Worm (Caenorhabditis elegans) whole organism, L1 larva: ENCODE data around the gene T01E8.8.
"Not testable (repeated sequence)": the region's sequence is repeated elsewhere in the genome, so short reads cannot be mapped to it uniquely, and the experiment has no call there.

Experiments
- C34B4.2 ChIP-seq: sonication (generic microtip); optimal IDR thresholded peaks from 2 replicates; lab custom pipeline; 2017; ENCODE audit warnings: mild to moderate bottlenecking, missing genetic modification characterization, missing compliant biosample characterization
- F16B12.6 ChIP-seq: fragments of 150-350 bp; optimal IDR thresholded peaks from 2 replicates; lab custom pipeline; 2014; ENCODE audit warnings: missing biosample characterization, missing genetic modification characterization
- Y116A8C.19 ChIP-seq: sonication (generic microtip); optimal IDR thresholded peaks from 2 replicates; lab custom pipeline; 2016; ENCODE audit warnings: missing compliant biosample characterization, missing genetic modification characterization, borderline replicate concordance
- aha-1 ChIP-seq: fragments of 150-350 bp; optimal IDR thresholded peaks from 2 replicates; lab custom pipeline; 2014; ENCODE audit warnings: missing biosample characterization, missing genetic modification characterization
- alr-1 ChIP-seq: fragments of 200-800 bp; sonication (Bioruptor generic); optimal IDR thresholded peaks from 2 replicates; lab custom pipeline; 2018; ENCODE audit warnings: borderline replicate concordance, mild to moderate bottlenecking, missing genetic modification characterization, missing compliant biosample characterization
- aly-2 ChIP-seq: fragments of 150-350 bp; optimal IDR thresholded peaks from 2 replicates; lab custom pipeline; 2014; ENCODE audit warnings: missing biosample characterization, missing genetic modification characterization
- ama-1 ChIP-seq: fragments of 150-350 bp; optimal IDR thresholded peaks from 2 replicates; lab custom pipeline; 2014
- ceh-63 ChIP-seq: fragments of 200-800 bp; sonication (Bioruptor generic); optimal IDR thresholded peaks from 2 replicates; lab custom pipeline; 2018; ENCODE audit warnings: mild to moderate bottlenecking, missing genetic modification characterization, missing compliant biosample characterization
- ceh-88 ChIP-seq: fragments of 200-800 bp; sonication (Bioruptor generic); IDR thresholded peaks from 2 replicates; pipeline ENCODE4 v1.3.6; 2022; ENCODE audit warnings: missing genetic modification characterization, missing compliant biosample characterization
- dpl-1 ChIP-seq, 3 experiments: fragments of 150-350 bp in 2 of 3; sonication (generic microtip) in 1 of 3; optimal IDR thresholded peaks; 2 replicates each; lab custom pipeline; 2014 to 2017; ENCODE audit warnings: missing biosample characterization in 3 of 3, missing genetic modification characterization in 3 of 3, missing genetic modification reagents in 3 of 3
- efl-1 ChIP-seq, 4 experiments: fragments of 150-350 bp; optimal IDR thresholded peaks in 3 of 4; peaks in 1 of 4; 1 replicate in 1 of 4; 2 replicates in 3 of 4; lab custom pipeline; 2014; ENCODE audit warnings: missing biosample characterization in 2 of 4, missing genetic modification characterization in 2 of 4, missing genetic modification reagents in 2 of 4
- elt-2 ChIP-seq: sonication (generic microtip); optimal IDR thresholded peaks from 2 replicates; lab custom pipeline; 2016; ENCODE audit warnings: missing genetic modification characterization, mild to moderate bottlenecking, inconsistent platforms, missing compliant biosample characterization, missing genetic modification reagents
- fkh-4 ChIP-seq: sonication (generic microtip); optimal IDR thresholded peaks from 2 replicates; lab custom pipeline; 2016; ENCODE audit warnings: missing compliant biosample characterization, missing genetic modification characterization, borderline replicate concordance
- hlh-17 ChIP-seq: fragments of 200-800 bp; sonication (Bioruptor generic); optimal IDR thresholded peaks from 2 replicates; lab custom pipeline; 2018; ENCODE audit warnings: missing genetic modification characterization, mild to moderate bottlenecking, missing compliant biosample characterization, moderate library complexity, borderline replicate concordance
- hlh-4 ChIP-seq: sonication (generic microtip); optimal IDR thresholded peaks from 2 replicates; lab custom pipeline; 2016; ENCODE audit warnings: mild to moderate bottlenecking, missing genetic modification characterization, missing compliant biosample characterization
- isw-1 ChIP-seq: fragments of 200-800 bp; sonication (Bioruptor generic); IDR thresholded peaks from 2 replicates; pipeline ENCODE4 v1.3.6; 2022; ENCODE audit warnings: missing genetic modification characterization, missing compliant biosample characterization
- lin-13 ChIP-seq: fragments of 150-350 bp; optimal IDR thresholded peaks from 2 replicates; lab custom pipeline; 2014; ENCODE audit warnings: missing biosample characterization, missing genetic modification reagents, missing genetic modification characterization
- lin-14 ChIP-seq: fragments of 200-800 bp; sonication (Bioruptor generic); optimal IDR thresholded peaks from 2 replicates; lab custom pipeline; 2018; ENCODE audit warnings: mild to moderate bottlenecking, missing genetic modification characterization, moderate library complexity, missing compliant biosample characterization
- lin-39 ChIP-seq: fragments of 150-350 bp; optimal IDR thresholded peaks from 2 replicates; lab custom pipeline; 2014; ENCODE audit warnings: missing biosample characterization, missing genetic modification reagents, missing genetic modification characterization
- lir-3 ChIP-seq: sonication (generic microtip); optimal IDR thresholded peaks from 2 replicates; lab custom pipeline; 2016; ENCODE audit warnings: mild to moderate bottlenecking, missing genetic modification characterization, moderate library complexity, missing compliant biosample characterization; ENCODE audit not compliant: poor library complexity
- mab-9 ChIP-seq: fragments of 200-800 bp; sonication (Bioruptor generic); IDR thresholded peaks from 2 replicates; pipeline ENCODE4 v1.3.6; 2022; ENCODE audit warnings: missing genetic modification reagents, missing genetic modification characterization, missing compliant biosample characterization
- nhr-237 ChIP-seq: fragments of 150-350 bp; optimal IDR thresholded peaks from 2 replicates; lab custom pipeline; 2014; ENCODE audit warnings: missing biosample characterization, missing genetic modification characterization
- nhr-47 ChIP-seq: sonication (generic microtip); optimal IDR thresholded peaks from 2 replicates; lab custom pipeline; 2016; ENCODE audit warnings: mild to moderate bottlenecking, missing genetic modification characterization, moderate library complexity, missing compliant biosample characterization
- nhr-71 ChIP-seq: sonication (generic microtip); optimal IDR thresholded peaks from 2 replicates; lab custom pipeline; 2016; ENCODE audit warnings: mild to moderate bottlenecking, missing genetic modification characterization, moderate library complexity, missing compliant biosample characterization
- nhr-77 ChIP-seq: fragments of 150-350 bp; optimal IDR thresholded peaks from 2 replicates; lab custom pipeline; 2014; ENCODE audit warnings: missing biosample characterization, missing genetic modification characterization
- pag-3 ChIP-seq: sonication (generic microtip); optimal IDR thresholded peaks from 2 replicates; lab custom pipeline; 2017; ENCODE audit warnings: missing genetic modification characterization, mild to moderate bottlenecking, missing compliant biosample characterization, antibody characterized with exemption, borderline replicate concordance; ENCODE audit not compliant: insufficient read depth
- rnt-1 ChIP-seq: sonication (generic microtip); optimal IDR thresholded peaks from 2 replicates; lab custom pipeline; 2016; ENCODE audit warnings: mild to moderate bottlenecking, missing genetic modification characterization, moderate library complexity, missing compliant biosample characterization
- snpc-4 ChIP-seq: fragments of 150-350 bp; optimal IDR thresholded peaks from 2 replicates; lab custom pipeline; 2014; ENCODE audit warnings: missing biosample characterization, missing genetic modification characterization
- snu-23 ChIP-seq: sonication (generic microtip); optimal IDR thresholded peaks from 2 replicates; lab custom pipeline; 2016; ENCODE audit warnings: missing genetic modification characterization, missing compliant biosample characterization
- sptf-1 ChIP-seq: fragments of 150-350 bp; optimal IDR thresholded peaks from 2 replicates; lab custom pipeline; 2014; ENCODE audit warnings: missing biosample characterization, missing genetic modification characterization
- sup-37 ChIP-seq: fragments of 200-800 bp; sonication (Bioruptor generic); optimal IDR thresholded peaks from 2 replicates; lab custom pipeline; 2018; ENCODE audit warnings: mild to moderate bottlenecking, missing genetic modification characterization, missing compliant biosample characterization
- swsn-7 ChIP-seq: sonication (generic microtip); optimal IDR thresholded peaks from 2 replicates; lab custom pipeline; 2016; ENCODE audit warnings: missing genetic modification characterization, missing compliant biosample characterization
- tbx-2 ChIP-seq: sonication (generic microtip); optimal IDR thresholded peaks from 2 replicates; lab custom pipeline; 2016; ENCODE audit warnings: missing genetic modification characterization, missing compliant biosample characterization
- tlp-1 ChIP-seq: fragments of 150-350 bp; optimal IDR thresholded peaks from 2 replicates; lab custom pipeline; 2014; ENCODE audit warnings: missing biosample characterization, missing genetic modification characterization
- unc-30 ChIP-seq: sonication (generic microtip); optimal IDR thresholded peaks from 2 replicates; lab custom pipeline; 2017; ENCODE audit warnings: missing biosample characterization, missing genetic modification characterization
- unc-98 ChIP-seq: fragments of 200-800 bp; sonication (Bioruptor generic); IDR thresholded peaks from 2 replicates; pipeline ENCODE4 v1.3.6; 2022; ENCODE audit warnings: missing genetic modification characterization, missing compliant biosample characterization
- vab-15 ChIP-seq: sonication (generic microtip); optimal IDR thresholded peaks from 2 replicates; lab custom pipeline; 2017; ENCODE audit warnings: missing genotype, mild to moderate bottlenecking, missing genetic modification characterization, missing compliant biosample characterization
- xbp-1 ChIP-seq: sonication (generic microtip); optimal IDR thresholded peaks from 2 replicates; lab custom pipeline; 2016; ENCODE audit warnings: missing genetic modification characterization, missing compliant biosample characterization
- zip-4 ChIP-seq: fragments of 200-800 bp; sonication (Bioruptor generic); optimal IDR thresholded peaks from 2 replicates; lab custom pipeline; 2018; ENCODE audit warnings: mild to moderate bottlenecking, missing genetic modification characterization, moderate library complexity, missing compliant biosample characterization

T01E8.8 gene

DNA sequence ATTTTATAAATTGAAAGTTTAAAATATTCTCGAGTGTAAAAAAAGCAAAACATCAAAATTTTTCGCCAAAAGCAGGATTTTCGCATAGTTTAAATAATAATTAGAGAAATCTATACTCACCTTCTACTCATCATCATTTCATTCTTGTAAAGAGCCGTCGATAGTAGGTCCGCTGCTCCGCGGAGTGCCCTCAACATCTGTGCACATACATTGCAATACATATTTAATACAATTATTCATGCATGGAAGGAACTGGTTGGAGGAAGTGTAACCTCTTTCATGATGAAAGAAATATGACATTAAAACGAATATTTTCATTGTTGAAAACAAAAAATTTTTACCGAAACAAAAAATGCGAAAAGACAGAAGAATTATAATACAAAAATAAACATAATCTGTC, 11.2 kb downstream of the T01E8.8 start, which contains the start of gene mrps-14:
Gene mrps-14 (minus strand): TSS at position 197 of the 400 bp plus-strand sequence.
- TF ChIP-seq lin-39 (no peak), lin-13 (GFP tag; lab: Kevin White, UChicago) (no peak), isw-1 (no peak)

DNA sequence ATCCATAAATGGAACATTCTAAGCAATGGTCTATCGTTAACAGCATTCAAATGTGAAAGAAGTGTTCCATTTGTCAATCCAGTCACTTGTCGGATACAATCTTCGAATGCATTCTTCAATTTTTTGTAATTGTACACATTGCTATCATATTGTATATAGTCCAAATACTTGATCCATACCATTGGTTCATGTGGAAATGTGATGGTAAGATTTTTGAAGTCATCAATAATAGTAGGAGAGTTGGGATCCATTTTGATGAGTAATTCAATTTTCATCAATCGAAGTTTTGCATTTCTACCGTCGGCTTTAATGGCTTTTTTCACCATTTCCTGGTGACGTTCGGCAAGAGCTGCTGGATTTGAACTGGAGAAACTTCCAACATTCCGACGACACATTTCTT, 14.5 kb downstream of the T01E8.8 start:
- TF ChIP-seq sup-37 (GFP tag; lab: Kevin White, UChicago) (no peak), nhr-237 (tag; lab: Kevin White, UChicago) (no peak), nhr-71 (no peak), fkh-4 (tag; lab: Kevin White, UChicago) (no peak), zip-4 (GFP tag; lab: Kevin White, UChicago) (no peak), nhr-47 (tag; lab: Kevin White, UChicago) (no peak), vab-15 (tag; lab: Kevin White, UChicago) (no peak), aha-1 (tag; lab: Kevin White, UChicago) (no peak), snu-23 (GFP tag; lab: Kevin White, UChicago) (no peak), rnt-1 (no peak), Y116A8C.19 (tag; lab: Kevin White, UChicago) (no peak), tbx-2 (no peak)

DNA sequence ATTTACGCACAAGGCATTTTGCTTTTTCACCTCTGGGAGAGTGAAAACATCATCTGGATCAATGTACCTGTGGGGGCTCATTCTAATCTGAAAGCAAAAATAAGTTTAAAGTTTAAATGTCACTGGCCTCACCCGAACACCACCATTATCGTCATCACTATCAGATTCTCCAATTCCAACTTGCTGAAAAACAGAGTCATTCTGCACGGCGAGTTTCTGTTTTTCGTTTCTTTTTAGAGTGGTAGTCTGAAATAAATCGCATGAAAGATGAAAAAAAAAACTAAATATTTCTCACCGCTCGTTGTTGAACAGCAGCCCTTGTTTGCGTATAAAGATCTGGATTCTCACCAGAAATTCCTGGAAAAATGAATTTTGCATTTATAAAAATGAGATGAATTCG, 16.1 kb downstream of the T01E8.8 start:
- TF ChIP-seq tlp-1 (tag; lab: Kevin White, UChicago) (no peak), pag-3 (tag; lab: Kevin White, UChicago) (no peak), swsn-7 (tag; lab: Kevin White, UChicago) (no peak), efl-1 (optimal IDR thresholded peaks at IDR 0.05; lab: Kevin White, UChicago) (no peak), efl-1 (GFP tag; optimal IDR thresholded peaks at IDR 0.05 in 1 of 2; lab: Kevin White, UChicago) (peak in 1 of 2 experiments; percentile 30), lin-14 (GFP tag; lab: Kevin White, UChicago) (no peak), Y116A8C.19 (tag; lab: Kevin White, UChicago) (no peak)
- TF ChIP-seq, all 84 proteins: peak for 1

DNA sequence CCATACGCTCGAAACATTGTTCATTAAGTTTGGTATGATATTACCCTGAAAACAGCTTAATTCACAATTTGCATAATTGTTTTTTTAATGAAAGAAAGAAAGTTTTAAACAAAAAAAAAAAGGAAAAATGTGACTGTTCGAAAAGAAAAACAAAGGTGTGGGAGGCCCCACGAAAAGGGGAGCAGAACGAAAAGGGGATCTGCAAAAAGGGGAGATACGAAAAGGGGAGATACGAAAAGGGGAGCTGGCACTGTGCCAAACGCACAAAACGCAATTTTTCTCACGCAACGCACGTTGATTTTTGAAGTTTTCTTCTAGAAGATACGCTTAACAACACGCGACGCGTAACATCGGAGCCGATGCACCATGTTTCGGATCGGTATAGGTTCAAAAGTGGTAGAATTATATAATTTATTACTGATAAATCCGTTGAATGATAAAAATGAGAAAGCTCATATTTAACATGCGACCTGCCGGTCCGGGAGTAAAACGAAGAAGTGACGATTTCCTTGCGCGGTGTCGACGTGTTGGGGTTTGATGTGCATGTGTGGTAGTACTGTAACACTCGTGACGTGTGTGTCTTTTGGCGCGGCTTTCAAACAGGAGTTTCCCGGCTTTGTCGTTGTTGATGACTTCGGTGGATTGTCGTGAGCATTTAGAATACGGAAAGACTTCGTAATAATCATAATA, 16.7 kb downstream of the T01E8.8 start, which contains the start of gene nrde-2:
Gene nrde-2 (minus strand): TSS at position 45 of the 690 bp plus-strand sequence.
- 0 out of 2 replicates have a peak, but pooled peaks have one; percentile 52 for TF ChIP-seq unc-98 (GFP tag; lab: Robert Waterston, UW)
- 0 out of 2 replicates have a peak, but pooled peaks have one; percentile 3 for TF ChIP-seq isw-1
- peak in 1 of 2 experiments; percentile 13 for TF ChIP-seq efl-1 (optimal IDR thresholded peaks at IDR 0.05; lab: Kevin White, UChicago)
- not testable (repeated sequence) for TF ChIP-seq efl-1 (GFP tag; optimal IDR thresholded peaks at IDR 0.05 in 1 of 2; lab: Kevin White, UChicago)
- TF ChIP-seq rnt-1 = peak; percentile 57

DNA sequence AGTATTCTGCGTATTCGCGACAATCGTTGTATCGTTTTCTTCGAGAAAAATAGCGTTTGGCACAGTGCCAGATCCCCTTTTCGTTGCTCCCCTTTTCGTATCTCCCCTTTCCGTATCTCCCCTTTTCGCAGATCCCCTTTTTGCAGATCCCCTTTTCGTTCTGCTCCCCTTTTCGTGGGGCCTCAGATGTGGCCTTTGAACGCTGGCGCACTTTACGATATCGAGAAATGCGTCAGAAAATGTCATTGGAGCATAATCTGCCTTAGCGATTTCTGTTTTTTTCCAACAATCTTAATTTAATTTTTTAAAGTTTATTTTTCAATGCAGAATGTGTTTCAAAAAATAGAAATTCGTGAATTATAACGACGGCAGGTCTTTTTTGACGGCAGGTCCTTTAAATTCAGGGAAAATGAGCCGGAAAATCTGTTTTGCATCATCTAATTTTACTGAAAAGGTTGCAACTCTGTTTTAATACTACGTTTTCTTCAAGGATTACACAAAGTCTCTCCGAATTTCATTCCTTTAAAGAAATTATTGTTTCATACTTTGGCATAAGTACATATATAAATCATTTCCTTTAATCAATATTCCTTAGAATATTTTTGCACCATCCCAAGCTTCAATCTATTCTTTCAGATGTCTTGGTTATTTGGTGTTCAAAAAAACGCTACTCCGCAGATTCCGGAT, 17.4 kb downstream of the T01E8.8 start, which contains the start of gene atad-3:
Gene atad-3 (plus strand): TSS at position 637 of the 687 bp plus-strand sequence.
- peak; percentile 90 for TF ChIP-seq lir-3
- TF ChIP-seq pag-3 (tag; lab: Kevin White, UChicago) = no peak
- no peak for TF ChIP-seq hlh-17 (GFP tag; lab: Kevin White, UChicago)
- no peak for TF ChIP-seq alr-1 (tag; lab: Kevin White, UChicago)
- no peak for TF ChIP-seq sup-37 (GFP tag; lab: Kevin White, UChicago)
- peak; percentile 95 for TF ChIP-seq mab-9 (GFP tag; lab: Robert Waterston, UW)
- TF ChIP-seq sptf-1 (tag; lab: Kevin White, UChicago) = no peak
- TF ChIP-seq unc-98 (GFP tag; lab: Robert Waterston, UW) = peak; percentile 97
- peak; percentile 83 for TF ChIP-seq ceh-63 (GFP tag; lab: Kevin White, UChicago)
- peak; percentile 99 for TF ChIP-seq rnt-1
- TF ChIP-seq unc-30 (tag; lab: Kevin White, UChicago) = no peak
- TF ChIP-seq nhr-77 (tag; lab: Kevin White, UChicago) = peak; percentile 83
- peak; percentile 88 for TF ChIP-seq xbp-1 (tag; lab: Kevin White, UChicago)
- TF ChIP-seq aly-2 (tag; lab: Kevin White, UChicago) = peak; percentile 76
- TF ChIP-seq isw-1 = peak; percentile 97
- TF ChIP-seq ama-1 (lab: Kevin White, UChicago) = no peak
- TF ChIP-seq dpl-1 (GFP tag; optimal IDR thresholded peaks at IDR 0.05; lab: Kevin White, UChicago) = peak; percentile 78 to 84 (median 81)
- no peak for TF ChIP-seq tlp-1 (tag; lab: Kevin White, UChicago)
- TF ChIP-seq ceh-88 (GFP tag; lab: Robert Waterston, UW) = peak; percentile 83
- peak; percentile 93 for TF ChIP-seq lin-14 (GFP tag; lab: Kevin White, UChicago)
- TF ChIP-seq C34B4.2 (tag; lab: Kevin White, UChicago) = no peak
- TF ChIP-seq snpc-4 (tag; lab: Kevin White, UChicago) = peak; percentile 67
- peak; percentile 29 for TF ChIP-seq elt-2
- no peak for TF ChIP-seq hlh-4 (tag; lab: Kevin White, UChicago)
- TF ChIP-seq F16B12.6 (tag; lab: Kevin White, UChicago) = peak; percentile 67
